Fruit fly (Drosophila melanogaster) whole organism, prepupa: Measurements from ENCODE around the gene Trf4-2.

ENCODE experiments used
- Blimp-1 ChIP-seq: fragments of 200-800 bp; sonication (Bioruptor generic); optimal IDR thresholded peaks from 3 replicates; lab custom pipeline; 2017; ENCODE audit warnings: missing biosample characterization, missing genetic modification characterization, mild to moderate bottlenecking, moderate library complexity, missing genetic modification reagents
- CG10631 ChIP-seq: fragments of 200-800 bp; sonication (Bioruptor generic); optimal IDR thresholded peaks from 2 replicates; lab custom pipeline; 2016; ENCODE audit warnings: missing biosample characterization, missing genetic modification characterization
- CG10669 ChIP-seq: fragments of 200-800 bp; sonication (Bioruptor generic); optimal IDR thresholded peaks from 3 replicates; lab custom pipeline; 2018; ENCODE audit warnings: missing biosample characterization, mild to moderate bottlenecking, missing genetic modification characterization, moderate library complexity
- CG11294 ChIP-seq: fragments of 200-800 bp; sonication (Bioruptor generic); IDR thresholded peaks from 2 replicates; pipeline ENCODE4 v1.3.6; 2022; ENCODE audit warnings: missing biosample characterization, missing genetic modification characterization
- CG11902 ChIP-seq: fragments of 200-800 bp; sonication (Bioruptor generic); optimal IDR thresholded peaks from 3 replicates; lab custom pipeline; 2016; ENCODE audit warnings: missing biosample characterization, missing genetic modification characterization
- CG1621 ChIP-seq: fragments of 200-800 bp; sonication (Bioruptor generic); optimal IDR thresholded peaks from 3 replicates; lab custom pipeline; 2018; ENCODE audit warnings: missing biosample characterization, mild to moderate bottlenecking, missing genetic modification characterization
- CG16779 ChIP-seq: fragments of 200-800 bp; sonication (Bioruptor generic); optimal IDR thresholded peaks from 3 replicates; lab custom pipeline; 2017; ENCODE audit warnings: missing biosample characterization, mild to moderate bottlenecking, missing genetic modification characterization
- CG3032 ChIP-seq: fragments of 200-800 bp; optimal IDR thresholded peaks from 2 replicates; lab custom pipeline; 2019; ENCODE audit warnings: missing biosample characterization, mild to moderate bottlenecking, missing genetic modification characterization, moderate library complexity
- CG32006 ChIP-seq: fragments of 200-800 bp; sonication (Bioruptor generic); optimal IDR thresholded peaks from 3 replicates; lab custom pipeline; 2017; ENCODE audit warnings: missing biosample characterization, mild to moderate bottlenecking, missing genetic modification characterization
- CG3919 ChIP-seq: fragments of 200-800 bp; sonication (Bioruptor generic); optimal IDR thresholded peaks from 3 replicates; lab custom pipeline; 2016; ENCODE audit warnings: missing biosample characterization, missing genetic modification characterization
- CG4318 ChIP-seq: fragments of 200-800 bp; sonication (Bioruptor generic); optimal IDR thresholded peaks from 3 replicates; lab custom pipeline; 2017; ENCODE audit warnings: missing biosample characterization, mild to moderate bottlenecking, missing genetic modification characterization
- CG6163 ChIP-seq: fragments of 200-800 bp; sonication (Bioruptor generic); IDR thresholded peaks from 3 replicates; pipeline ENCODE4 v1.3.6; 2022; ENCODE audit warnings: missing biosample characterization, missing genetic modification characterization
- CG6276 ChIP-seq: fragments of 200-800 bp; sonication (Bioruptor generic); optimal IDR thresholded peaks from 2 replicates; lab custom pipeline; 2017; ENCODE audit warnings: missing biosample characterization, mild to moderate bottlenecking, missing genetic modification characterization
- CG6792 ChIP-seq: fragments of 200-800 bp; sonication (Bioruptor generic); optimal IDR thresholded peaks from 3 replicates; lab custom pipeline; 2016; ENCODE audit warnings: missing biosample characterization, missing genetic modification characterization
- CG6808 ChIP-seq: fragments of 200-800 bp; sonication (Bioruptor generic); optimal IDR thresholded peaks from 3 replicates; lab custom pipeline; 2017; ENCODE audit warnings: missing biosample characterization, missing genetic modification characterization, mild to moderate bottlenecking, moderate library complexity, missing genetic modification reagents
- CG6854 ChIP-seq: fragments of 200-800 bp; sonication (Bioruptor generic); optimal IDR thresholded peaks from 2 replicates; lab custom pipeline; 2017; ENCODE audit warnings: missing biosample characterization, mild to moderate bottlenecking, missing genetic modification characterization
- CG8319 ChIP-seq: fragments of 200-800 bp; sonication (Bioruptor generic); optimal IDR thresholded peaks from 3 replicates; lab custom pipeline; 2016; ENCODE audit warnings: missing biosample characterization, missing genetic modification characterization
- CG8632 ChIP-seq: fragments of 200-800 bp; sonication (Bioruptor generic); optimal IDR thresholded peaks from 3 replicates; lab custom pipeline; 2016; ENCODE audit warnings: missing biosample characterization, missing genetic modification characterization
- CG9139 ChIP-seq: fragments of 200-800 bp; sonication (Bioruptor generic); optimal IDR thresholded peaks from 3 replicates; lab custom pipeline; 2017; ENCODE audit warnings: missing biosample characterization, mild to moderate bottlenecking, missing genetic modification characterization
- Eip75B ChIP-seq: fragments of 200-800 bp; sonication (Bioruptor generic); optimal IDR thresholded peaks from 3 replicates; lab custom pipeline; 2016; ENCODE audit warnings: missing biosample characterization, missing genetic modification characterization
- Eip78C ChIP-seq: fragments of 200-800 bp; sonication (Bioruptor generic); peaks from one replicate; lab custom pipeline; 2016; ENCODE audit warnings: missing biosample characterization, missing genetic modification characterization
- Eip93F ChIP-seq: fragments of 200-800 bp; sonication (Bioruptor generic); optimal IDR thresholded peaks from 2 replicates; lab custom pipeline; 2016; ENCODE audit warnings: missing biosample characterization, mild to moderate bottlenecking, missing genetic modification characterization
- Ets21C ChIP-seq: fragments of 200-800 bp; sonication (Bioruptor generic); optimal IDR thresholded peaks from 3 replicates; lab custom pipeline; 2016; ENCODE audit warnings: missing biosample characterization, missing genetic modification characterization
- Ets96B ChIP-seq: fragments of 200-800 bp; optimal IDR thresholded peaks from 2 replicates; lab custom pipeline; 2019; ENCODE audit warnings: missing biosample characterization, mild to moderate bottlenecking, missing genetic modification characterization, moderate library complexity
- Gug ChIP-seq: fragments of 200-800 bp; sonication (Bioruptor generic); IDR thresholded peaks from 2 replicates; pipeline ENCODE4 v1.3.6; 2022; ENCODE audit warnings: missing biosample characterization, missing genetic modification characterization
- Hr38 ChIP-seq: sonication (Bioruptor generic); optimal IDR thresholded peaks from 2 replicates; lab custom pipeline; 2016; ENCODE audit warnings: missing biosample characterization, missing genetic modification characterization
- Hr39 ChIP-seq: fragments of 200-800 bp; sonication (Bioruptor generic); optimal IDR thresholded peaks from 2 replicates; lab custom pipeline; 2016; ENCODE audit warnings: missing biosample characterization, missing genetic modification characterization
- Lpt ChIP-seq: fragments of 200-800 bp; sonication (Bioruptor generic); optimal IDR thresholded peaks from 3 replicates; lab custom pipeline; 2016; ENCODE audit warnings: missing biosample characterization, missing genetic modification characterization
- Smox ChIP-seq: fragments of 200-800 bp; sonication (Bioruptor generic); optimal IDR thresholded peaks from 3 replicates; lab custom pipeline; 2016; ENCODE audit warnings: missing biosample characterization, missing genetic modification characterization
- Sox102F ChIP-seq: fragments of 200-800 bp; sonication (Bioruptor generic); optimal IDR thresholded peaks from 2 replicates; lab custom pipeline; 2016; ENCODE audit warnings: missing biosample characterization, mild to moderate bottlenecking, missing genetic modification characterization
- Sox14 ChIP-seq: fragments of 200-800 bp; sonication (Bioruptor generic); optimal IDR thresholded peaks from 3 replicates; lab custom pipeline; 2016; ENCODE audit warnings: missing biosample characterization, missing genetic modification characterization
- Sox15 ChIP-seq: fragments of 200-800 bp; sonication (Bioruptor generic); optimal IDR thresholded peaks from 3 replicates; lab custom pipeline; 2016; ENCODE audit warnings: missing biosample characterization, missing genetic modification characterization
- achi ChIP-seq: fragments of 200-800 bp; sonication (Bioruptor generic); optimal IDR thresholded peaks from 3 replicates; lab custom pipeline; 2016; ENCODE audit warnings: missing biosample characterization, missing genetic modification characterization
- acj6 ChIP-seq: fragments of 200-800 bp; sonication (Bioruptor generic); optimal IDR thresholded peaks from 3 replicates; lab custom pipeline; 2016; ENCODE audit warnings: missing biosample characterization, missing genetic modification characterization
- cyc ChIP-seq: fragments of 200-800 bp; sonication (Bioruptor generic); optimal IDR thresholded peaks from 3 replicates; lab custom pipeline; 2016; ENCODE audit warnings: missing biosample characterization, missing genetic modification characterization
- dac ChIP-seq: fragments of 200-800 bp; sonication (Bioruptor generic); optimal IDR thresholded peaks from 2 replicates; lab custom pipeline; 2017; ENCODE audit warnings: missing biosample characterization, mild to moderate bottlenecking, missing genetic modification characterization
- dsx ChIP-seq: fragments of 200-800 bp; optimal IDR thresholded peaks from 3 replicates; lab custom pipeline; 2019; ENCODE audit warnings: missing biosample characterization, mild to moderate bottlenecking, missing genetic modification characterization, moderate library complexity; ENCODE audit not compliant: poor library complexity, severe bottlenecking
- eg ChIP-seq: fragments of 200-800 bp; sonication (Bioruptor generic); IDR thresholded peaks from 3 replicates; pipeline ENCODE4 v1.3.6; 2022; ENCODE audit warnings: missing biosample characterization, missing genetic modification characterization
- esn ChIP-seq: fragments of 200-800 bp; sonication (Bioruptor generic); optimal IDR thresholded peaks from 2 replicates; lab custom pipeline; 2016; ENCODE audit warnings: missing biosample characterization, mild to moderate bottlenecking, missing genetic modification characterization, moderate library complexity
- fd59A ChIP-seq: fragments of 200-800 bp; sonication (Bioruptor generic); optimal IDR thresholded peaks from 2 replicates; lab custom pipeline; 2017; ENCODE audit warnings: missing biosample characterization, mild to moderate bottlenecking, missing genetic modification characterization, missing genetic modification reagents
- fd85E ChIP-seq: fragments of 200-800 bp; sonication (Bioruptor generic); optimal IDR thresholded peaks from 3 replicates; lab custom pipeline; 2016; ENCODE audit warnings: missing biosample characterization, missing genetic modification characterization
- fkh ChIP-seq: fragments of 200-800 bp; sonication (Bioruptor generic); optimal IDR thresholded peaks from 3 replicates; lab custom pipeline; 2017; ENCODE audit warnings: missing biosample characterization, mild to moderate bottlenecking, missing genetic modification characterization, moderate library complexity
- lz ChIP-seq: fragments of 200-800 bp; sonication (Bioruptor generic); optimal IDR thresholded peaks from 3 replicates; lab custom pipeline; 2016; ENCODE audit warnings: missing biosample characterization, missing genetic modification characterization
- net ChIP-seq: fragments of 200-800 bp; sonication (Bioruptor generic); optimal IDR thresholded peaks from 3 replicates; lab custom pipeline; 2016; ENCODE audit warnings: missing biosample characterization, missing genetic modification characterization
- pdm3 ChIP-seq: fragments of 200-800 bp; sonication (Bioruptor generic); optimal IDR thresholded peaks from 3 replicates; lab custom pipeline; 2016; ENCODE audit warnings: missing biosample characterization, missing genetic modification characterization
- spab ChIP-seq: fragments of 200-800 bp; sonication (Bioruptor generic); optimal IDR thresholded peaks from 2 replicates; lab custom pipeline; 2017; ENCODE audit warnings: missing biosample characterization, mild to moderate bottlenecking, missing genetic modification characterization, missing genetic modification reagents
- ss ChIP-seq, 2 experiments: fragments of 200-800 bp; sonication (Bioruptor generic); optimal IDR thresholded peaks; 2 replicates in 1 of 2; 3 replicates in 1 of 2; lab custom pipeline; 2017 to 2018; ENCODE audit warnings: mild to moderate bottlenecking in 2 of 2, missing biosample characterization in 2 of 2, missing genetic modification characterization in 2 of 2, moderate library complexity in 1 of 2
- svp ChIP-seq: fragments of 200-800 bp; sonication (Bioruptor generic); peaks from one replicate; lab custom pipeline; 2016; ENCODE audit warnings: missing biosample characterization, missing genetic modification characterization
- topi ChIP-seq: fragments of 200-800 bp; sonication (Bioruptor generic); optimal IDR thresholded peaks from 3 replicates; lab custom pipeline; 2016; ENCODE audit warnings: missing biosample characterization, missing genetic modification characterization

Trf4-2 gene

dm6 chr3R:24962470-24962869 lies 37.5 kb downstream of the Trf4-2 start (continued):
- TF ChIP-seq CG6808 (GFP tag; lab: Kevin White, UChicago) (no peak), fd59A (GFP tag; lab: Kevin White, UChicago) (no peak), lz (GFP tag; lab: Kevin White, UChicago) (peak; percentile 45), Sox15 (GFP tag; lab: Kevin White, UChicago) (no peak), Hr38 (GFP tag; lab: Kevin White, UChicago) (no peak), fkh (GFP tag; lab: Kevin White, UChicago) (no peak), esn (GFP tag; lab: Kevin White, UChicago) (peak; percentile 60)

- TF ChIP-seq ss (GFP tag; optimal IDR thresholded peaks at IDR 0.05; lab: Kevin White, UChicago) (peak in 1 of 2 experiments; percentile 12), fkh (GFP tag; lab: Kevin White, UChicago) (no peak), CG11902 (GFP tag; lab: Kevin White, UChicago) (no peak), Sox14 (GFP tag; lab: Kevin White, UChicago) (peak; percentile 31), lz (GFP tag; lab: Kevin White, UChicago) (peak; percentile 6), Eip93F (GFP tag; lab: Kevin White, UChicago) (no peak), CG10669 (GFP tag; lab: Kevin White, UChicago) (no peak), achi (peak; percentile 7), Sox15 (GFP tag; lab: Kevin White, UChicago) (no peak), Sox102F (GFP tag; lab: Kevin White, UChicago) (peak; percentile 16), Hr38 (GFP tag; lab: Kevin White, UChicago) (no peak), CG3032 (tag; lab: Kevin White, UChicago) (no peak), net (GFP tag; lab: Kevin White, UChicago) (no peak), spab (GFP tag; lab: Kevin White, UChicago) (no peak), CG6163 (0 out of 3 replicates have a peak, but pooled peaks have one; percentile 13), Ets96B (tag; lab: Kevin White, UChicago) (no peak), CG6854 (GFP tag; lab: Kevin White, UChicago) (no peak), svp (GFP tag; lab: Kevin White, UChicago) (peak; percentile 67), CG10631 (peak; percentile 37), cyc (GFP tag; lab: Kevin White, UChicago) (peak; percentile 26), eg (GFP tag; lab: Robert Waterston, UW) (no peak; the same call in 2 of the 3 replicates), Blimp-1 (GFP tag; lab: Kevin White, UChicago) (no peak), CG32006 (GFP tag; lab: Kevin White, UChicago) (peak; percentile 6), CG11294 (no peak), CG16779 (tag; lab: Kevin White, UChicago) (no peak), CG9139 (GFP tag; lab: Kevin White, UChicago) (no peak), CG6792 (GFP tag; lab: Kevin White, UChicago) (no peak), CG3919 (GFP tag; lab: Kevin White, UChicago) (peak; percentile 41), Eip78C (GFP tag; lab: Kevin White, UChicago) (peak; percentile 81), Eip75B (peak; percentile 17), pdm3 (GFP tag; lab: Kevin White, UChicago) (no peak), CG8319 (GFP tag; lab: Kevin White, UChicago) (no peak), Gug (GFP tag; lab: Robert Waterston, UW) (no peak), CG6808 (GFP tag; lab: Kevin White, UChicago) (no peak), Hr39 (GFP tag; lab: Kevin White, UChicago) (peak; percentile 46), Ets21C (GFP tag; lab: Kevin White, UChicago) (no peak), dac (no peak), dsx (no peak), acj6 (peak; percentile 34), CG1621 (no peak), esn (GFP tag; lab: Kevin White, UChicago) (peak; percentile 58), Smox (peak; percentile 24), CG8632 (GFP tag; lab: Kevin White, UChicago) (no peak), topi (peak; percentile 34), CG6276 (GFP tag; lab: Kevin White, UChicago) (no peak), fd85E (GFP tag; lab: Kevin White, UChicago) (no peak), Lpt (GFP tag; lab: Kevin White, UChicago) (no peak), CG4318 (GFP tag; lab: Kevin White, UChicago) (no peak)
These were observed 40.4 kb downstream of the Trf4-2 start for dm6 chr3R:24965403-24965802.
